Worm (Caenorhabditis elegans) whole organism, L4 larva: Measurements from ENCODE around the gene sdz-32.

ENCODE experiments used
- F10B5.3 ChIP-seq: sonication (generic microtip); optimal IDR thresholded peaks from 2 replicates; lab custom pipeline; 2016; ENCODE audit warnings: mild to moderate bottlenecking, missing genetic modification characterization, missing compliant biosample characterization
- F26F4.8 ChIP-seq: fragments of 200-800 bp; sonication (Bioruptor generic); conservative IDR thresholded peaks from 2 replicates; pipeline ENCODE4 v1.3.6; 2022; ENCODE audit warnings: missing genetic modification characterization, missing compliant biosample characterization
- F37D6.2 ChIP-seq: sonication (generic microtip); optimal IDR thresholded peaks from 2 replicates; lab custom pipeline; 2016; ENCODE audit warnings: mild to moderate bottlenecking, missing genetic modification characterization, missing compliant biosample characterization
- R02D3.7 ChIP-seq: fragments of 150-350 bp; sonication (generic microtip); optimal IDR thresholded peaks from 3 replicates; lab custom pipeline; 2014; ENCODE audit warnings: missing biosample characterization, missing genetic modification characterization
- Y48G9A.11 ChIP-seq: fragments of 200-800 bp; sonication (Bioruptor generic); IDR thresholded peaks from 2 replicates; pipeline ENCODE4 v1.3.6; 2022; ENCODE audit warnings: missing genetic modification reagents, missing genetic modification characterization, missing compliant biosample characterization
- ZK546.5 ChIP-seq, 2 experiments: sonication (generic microtip); optimal IDR thresholded peaks; 2 replicates each; lab custom pipeline; 2017; ENCODE audit warnings: missing biosample characterization in 2 of 2, missing genetic modification characterization in 2 of 2
- ama-1 ChIP-seq: fragments of 150-350 bp; optimal IDR thresholded peaks from 2 replicates; lab custom pipeline; 2014; ENCODE audit warnings: inconsistent platforms, mixed read lengths
- attf-4 ChIP-seq: sonication (generic microtip); optimal IDR thresholded peaks from 3 replicates; lab custom pipeline; 2017; ENCODE audit warnings: missing biosample characterization, missing genetic modification characterization
- ceh-28 ChIP-seq: fragments of 150-350 bp; optimal IDR thresholded peaks from 2 replicates; lab custom pipeline; 2014; ENCODE audit warnings: missing biosample characterization, missing genetic modification reagents, missing genetic modification characterization
- ceh-32 ChIP-seq: sonication (generic microtip); optimal IDR thresholded peaks from 2 replicates; lab custom pipeline; 2016; ENCODE audit warnings: mild to moderate bottlenecking, missing genetic modification characterization, missing compliant biosample characterization; ENCODE audit not compliant: poor library complexity
- ceh-44 ChIP-seq: fragments of 200-800 bp; sonication (Bioruptor generic); IDR thresholded peaks from 2 replicates; pipeline ENCODE4 v1.3.6; 2022; ENCODE audit warnings: missing genetic modification reagents, missing genetic modification characterization, missing compliant biosample characterization
- ceh-82 ChIP-seq: sonication (generic microtip); optimal IDR thresholded peaks from 2 replicates; lab custom pipeline; 2017; ENCODE audit warnings: missing biosample characterization, missing genetic modification characterization
- ces-1 ChIP-seq: fragments of 150-350 bp; sonication (generic microtip); optimal IDR thresholded peaks from 4 replicates; lab custom pipeline; 2014; ENCODE audit warnings: missing biosample characterization, missing genetic modification reagents, missing genetic modification characterization
- ctbp-1 ChIP-seq: fragments of 200-800 bp; sonication (Bioruptor generic); IDR thresholded peaks from 2 replicates; pipeline ENCODE4 v1.3.6; 2022; ENCODE audit warnings: missing genetic modification reagents, missing genetic modification characterization, missing compliant biosample characterization
- dmd-6 ChIP-seq: fragments of 200-800 bp; sonication (Bioruptor generic); IDR thresholded peaks from 2 replicates; pipeline ENCODE4 v1.3.6; 2022; ENCODE audit warnings: missing genetic modification reagents, missing genetic modification characterization, missing compliant biosample characterization
- dmd-8 ChIP-seq: fragments of 200-800 bp; sonication (Bioruptor generic); IDR thresholded peaks from 2 replicates; pipeline ENCODE4 v1.3.6; 2022; ENCODE audit warnings: missing genetic modification characterization, missing compliant biosample characterization
- dpl-1 ChIP-seq: fragments of 150-350 bp; optimal IDR thresholded peaks from 2 replicates; lab custom pipeline; 2014; ENCODE audit warnings: missing biosample characterization, missing genetic modification reagents, missing genetic modification characterization
- dve-1 ChIP-seq: sonication (generic microtip); optimal IDR thresholded peaks from 2 replicates; lab custom pipeline; 2017; ENCODE audit warnings: antibody characterized with exemption, mild to moderate bottlenecking, missing genetic modification characterization, missing compliant biosample characterization; ENCODE audit not compliant: insufficient read depth
- egl-27 ChIP-seq: sonication (generic microtip); optimal IDR thresholded peaks from 3 replicates; lab custom pipeline; 2017; ENCODE audit warnings: missing biosample characterization, missing genetic modification reagents, missing genetic modification characterization
- egl-43 ChIP-seq: fragments of 200-800 bp; sonication (Bioruptor generic); IDR thresholded peaks from 2 replicates; pipeline ENCODE4 v1.3.6; 2022; ENCODE audit warnings: missing genetic modification reagents, missing genetic modification characterization, missing compliant biosample characterization
- hlh-11 ChIP-seq: fragments of 200-800 bp; sonication (Bioruptor generic); optimal IDR thresholded peaks from 2 replicates; lab custom pipeline; 2018; ENCODE audit warnings: mild to moderate bottlenecking, missing genetic modification characterization, missing compliant biosample characterization
- hmg-1.1 ChIP-seq: fragments of 200-800 bp; sonication (Bioruptor generic); IDR thresholded peaks from 2 replicates; pipeline ENCODE4 v1.3.6; 2022; ENCODE audit warnings: missing genetic modification reagents, missing genetic modification characterization, missing compliant biosample characterization
- lim-7 ChIP-seq: fragments of 200-800 bp; sonication (Bioruptor generic); IDR thresholded peaks from 2 replicates; pipeline ENCODE4 v1.3.6; 2022; ENCODE audit warnings: missing genetic modification characterization, missing compliant biosample characterization
- lin-1 ChIP-seq: fragments of 200-800 bp; sonication (Bioruptor generic); IDR thresholded peaks from 2 replicates; pipeline ENCODE4 v1.3.6; 2022; ENCODE audit warnings: missing genetic modification reagents, missing genetic modification characterization, missing compliant biosample characterization
- lin-29 ChIP-seq: fragments of 200-800 bp; sonication (Bioruptor generic); IDR thresholded peaks from 2 replicates; pipeline ENCODE4 v1.3.6; 2022; ENCODE audit warnings: missing genetic modification reagents, missing genetic modification characterization, missing compliant biosample characterization
- lin-38 ChIP-seq: fragments of 200-800 bp; sonication (Bioruptor generic); IDR thresholded peaks from 2 replicates; pipeline ENCODE4 v1.3.6; 2022; ENCODE audit warnings: missing genetic modification reagents, missing genetic modification characterization, missing compliant biosample characterization
- lin-39 ChIP-seq: fragments of 150-350 bp; optimal IDR thresholded peaks from 2 replicates; lab custom pipeline; 2014; ENCODE audit warnings: missing biosample characterization, missing genetic modification reagents, missing genetic modification characterization
- lsy-2 ChIP-seq, 2 experiments: fragments of 150-350 bp in 1 of 2; sonication (generic microtip) in 1 of 2; optimal IDR thresholded peaks; 2 replicates each; lab custom pipeline; 2014 to 2017; ENCODE audit warnings: missing biosample characterization in 2 of 2, missing genetic modification characterization in 2 of 2
- mdl-1 ChIP-seq, 2 experiments: fragments of 150-350 bp in 1 of 2; sonication (generic microtip) in 1 of 2; optimal IDR thresholded peaks; 2 replicates each; lab custom pipeline; 2014 to 2017; ENCODE audit warnings: missing biosample characterization in 2 of 2, missing genetic modification characterization in 2 of 2
- mep-1 ChIP-seq: fragments of 150-350 bp; sonication (generic microtip); optimal IDR thresholded peaks from 3 replicates; lab custom pipeline; 2014; ENCODE audit warnings: missing biosample characterization, missing genetic modification characterization
- mxl-2 ChIP-seq: fragments of 200-800 bp; sonication (Bioruptor generic); conservative IDR thresholded peaks from 2 replicates; pipeline ENCODE4 v1.3.6; 2022; ENCODE audit warnings: missing genetic modification reagents, missing genetic modification characterization, missing compliant biosample characterization
- nhr-102 ChIP-seq: sonication (generic microtip); optimal IDR thresholded peaks from 2 replicates; lab custom pipeline; 2016; ENCODE audit warnings: mild to moderate bottlenecking, missing genetic modification characterization, moderate library complexity, missing compliant biosample characterization
- nhr-11 ChIP-seq: fragments of 150-350 bp; optimal IDR thresholded peaks from 2 replicates; lab custom pipeline; 2014; ENCODE audit warnings: missing biosample characterization, missing genetic modification characterization
- nhr-111 ChIP-seq: fragments of 200-800 bp; sonication (Bioruptor generic); optimal IDR thresholded peaks from 2 replicates; lab custom pipeline; 2018; ENCODE audit warnings: mild to moderate bottlenecking, missing genetic modification characterization, missing compliant biosample characterization
- nhr-41 ChIP-seq: fragments of 200-800 bp; sonication (Bioruptor generic); IDR thresholded peaks from 2 replicates; pipeline ENCODE4 v1.3.6; 2022; ENCODE audit warnings: missing genetic modification reagents, missing genetic modification characterization, missing compliant biosample characterization
- nhr-42 ChIP-seq: fragments of 200-800 bp; sonication (Bioruptor generic); IDR thresholded peaks from 2 replicates; pipeline ENCODE4 v1.3.6; 2022; ENCODE audit warnings: missing genetic modification characterization, missing compliant biosample characterization
- nhr-6 ChIP-seq: fragments of 150-350 bp; optimal IDR thresholded peaks from 2 replicates; lab custom pipeline; 2014; ENCODE audit warnings: missing biosample characterization, missing genetic modification characterization
- nhr-77 ChIP-seq: fragments of 150-350 bp; optimal IDR thresholded peaks from 2 replicates; lab custom pipeline; 2014; ENCODE audit warnings: missing biosample characterization, missing genetic modification characterization
- pha-4 ChIP-seq, 2 experiments: fragments of 150-350 bp in 1 of 2; fragments of 200-800 bp in 1 of 2; sonication (Bioruptor generic) in 1 of 2; IDR thresholded peaks in 1 of 2; optimal IDR thresholded peaks in 1 of 2; 2 replicates each; pipeline versions ENCODE4 v1.3.6 to Lab custom; 2014 to 2022; ENCODE audit warnings: missing genetic modification characterization in 2 of 2, missing genetic modification reagents in 2 of 2, missing biosample characterization in 1 of 2, missing compliant biosample characterization in 1 of 2
- pqm-1 ChIP-seq: sonication (generic microtip); optimal IDR thresholded peaks from 2 replicates; lab custom pipeline; 2017; ENCODE audit warnings: missing biosample characterization, missing genetic modification characterization
- rbr-2 ChIP-seq: sonication (generic microtip); optimal IDR thresholded peaks from 2 replicates; lab custom pipeline; 2016; ENCODE audit warnings: missing genotype, missing genetic modification characterization, missing compliant biosample characterization
- saeg-2 ChIP-seq: fragments of 200-800 bp; sonication (Bioruptor generic); IDR thresholded peaks from 2 replicates; pipeline ENCODE4 v1.3.6; 2022; ENCODE audit warnings: missing genetic modification reagents, missing genetic modification characterization, missing compliant biosample characterization
- spr-1 ChIP-seq: sonication (generic microtip); optimal IDR thresholded peaks from 2 replicates; lab custom pipeline; 2016; ENCODE audit warnings: mild to moderate bottlenecking, missing genetic modification characterization, missing compliant biosample characterization
- unc-39 ChIP-seq: sonication (generic microtip); optimal IDR thresholded peaks from 2 replicates; lab custom pipeline; 2017; ENCODE audit warnings: missing biosample characterization, missing genetic modification characterization
- vab-7 ChIP-seq: fragments of 200-800 bp; sonication (Bioruptor generic); IDR thresholded peaks from 2 replicates; pipeline ENCODE4 v1.3.6; 2022; ENCODE audit warnings: missing genetic modification reagents, missing genetic modification characterization, missing compliant biosample characterization
- zag-1 ChIP-seq: fragments of 150-350 bp; optimal IDR thresholded peaks from 2 replicates; lab custom pipeline; 2014; ENCODE audit warnings: missing biosample characterization, missing genetic modification characterization
- zfp-3 ChIP-seq: fragments of 200-800 bp; sonication (Bioruptor generic); conservative IDR thresholded peaks from 2 replicates; pipeline ENCODE4 v1.3.6; 2022; ENCODE audit warnings: missing genetic modification reagents, missing genetic modification characterization, missing compliant biosample characterization
- zip-11 ChIP-seq: fragments of 200-800 bp; sonication (Bioruptor generic); IDR thresholded peaks from 2 replicates; pipeline ENCODE4 v1.3.6; 2022; ENCODE audit warnings: missing genetic modification characterization, missing compliant biosample characterization
- ztf-11 ChIP-seq: fragments of 150-350 bp; optimal IDR thresholded peaks from 2 replicates; lab custom pipeline; 2014; ENCODE audit warnings: missing biosample characterization, missing genetic modification characterization
- ztf-7 ChIP-seq: fragments of 150-350 bp; optimal IDR thresholded peaks from 2 replicates; lab custom pipeline; 2014; ENCODE audit warnings: missing biosample characterization, missing genetic modification characterization

sdz-32 gene

ce11 chrII:3502520-3503323, 28.9 kb downstream of the sdz-32 start, which contains the start of the genes col-71 and Y49F6B.2 (continued):
- TF ChIP-seq ama-1 (lab: Kevin White, UChicago) (no peak), ceh-82 (tag; lab: Kevin White, UChicago) (no peak), hlh-11 (tag; lab: Kevin White, UChicago) (peak; percentile 15), ctbp-1 (GFP tag; lab: Robert Waterston, UW) (0 out of 2 replicates have a peak, but pooled peaks have one; percentile 49), mdl-1 (tag; optimal IDR thresholded peaks at IDR 0.05; lab: Kevin White, UChicago) (no peak), egl-43 (GFP tag; lab: Robert Waterston, UW) (no peak), ces-1 (GFP tag; lab: Kevin White, UChicago) (peak; percentile 95), pqm-1 (tag; lab: Kevin White, UChicago) (no peak), vab-7 (GFP tag; lab: Robert Waterston, UW) (no peak), hmg-1.1 (GFP tag; lab: Robert Waterston, UW) (0 out of 2 replicates have a peak, but pooled peaks have one; percentile 36), ZK546.5 (tag; optimal IDR thresholded peaks at IDR 0.05; lab: Kevin White, UChicago) (no peak), pha-4 (GFP tag; IDR thresholded peaks at IDR 0.05; lab: Robert Waterston, UW) (0 out of 2 replicates have a peak, but pooled peaks have one; percentile 18), pha-4 (tag; optimal IDR thresholded peaks at IDR 0.05; lab: Kevin White, UChicago) (no peak), lin-29 (GFP tag; lab: Robert Waterston, UW) (no peak), nhr-6 (tag; lab: Kevin White, UChicago) (peak; percentile 45), unc-39 (no peak), dmd-6 (peak; percentile 45), egl-27 (tag; lab: Kevin White, UChicago) (no peak), F37D6.2 (tag; lab: Kevin White, UChicago) (peak; percentile 65), zfp-3 (GFP tag; lab: Robert Waterston, UW) (peak; percentile 42; the same call in 1 of the 2 replicates), nhr-102 (tag; lab: Kevin White, UChicago) (no peak), ceh-32 (tag; lab: Kevin White, UChicago) (no peak), rbr-2 (tag; lab: Kevin White, UChicago) (peak; percentile 78), nhr-111 (no peak), mep-1 (tag; lab: Kevin White, UChicago) (peak; percentile 65), nhr-41 (GFP tag; lab: Robert Waterston, UW) (no peak), lin-38 (GFP tag; lab: Robert Waterston, UW) (peak; percentile 98), nhr-11 (tag; lab: Kevin White, UChicago) (no peak), ztf-7 (tag; lab: Kevin White, UChicago) (no peak), mxl-2 (GFP tag; lab: Robert Waterston, UW) (no peak), nhr-42 (GFP tag; lab: Robert Waterston, UW) (no peak), Y48G9A.11 (GFP tag; lab: Robert Waterston, UW) (peak; percentile 85), F10B5.3 (tag; lab: Kevin White, UChicago) (no peak), F26F4.8 (GFP tag; lab: Robert Waterston, UW) (no peak), dve-1 (tag; lab: Kevin White, UChicago) (peak; percentile 66), nhr-77 (tag; lab: Kevin White, UChicago) (peak; percentile 4), spr-1 (tag; lab: Kevin White, UChicago) (no peak), saeg-2 (GFP tag; lab: Robert Waterston, UW) (no peak), lin-1 (GFP tag; lab: Robert Waterston, UW) (no peak), ceh-28 (tag; lab: Kevin White, UChicago) (no peak), ztf-11 (tag; lab: Kevin White, UChicago) (no peak), lsy-2 (tag; optimal IDR thresholded peaks at IDR 0.05; lab: Kevin White, UChicago) (peak in 1 of 2 experiments; percentile 85), dmd-8 (GFP tag; lab: Robert Waterston, UW) (no peak), dpl-1 (peak; percentile 70), zip-11 (GFP tag; lab: Robert Waterston, UW) (no peak), lim-7 (GFP tag; lab: Robert Waterston, UW) (no peak), R02D3.7 (no peak), attf-4 (tag; lab: Kevin White, UChicago) (no peak), lin-39 (tag; lab: Kevin White, UChicago) (no peak), zag-1 (tag; lab: Kevin White, UChicago) (no peak), ceh-44 (GFP tag; lab: Robert Waterston, UW) (peak; percentile 48; the same call in 1 of the 2 replicates)
